Worm (Caenorhabditis elegans) whole organism, young adult: ENCODE measurements around the gene npr-32.
A peak's percentile ranks its signal among the peaks of the same experiment; 100 is the strongest.

Source experiments
- B0035.1 ChIP-seq: sonication (generic microtip); optimal IDR thresholded peaks from 2 replicates; lab custom pipeline; 2016; ENCODE audit warnings: missing genetic modification characterization, mild to moderate bottlenecking, missing compliant biosample characterization, missing genotype, missing genetic modification reagents
- F10E7.11 ChIP-seq: sonication (generic microtip); optimal IDR thresholded peaks from 2 replicates; lab custom pipeline; 2017; ENCODE audit warnings: mild to moderate bottlenecking, missing genetic modification characterization, moderate library complexity, missing compliant biosample characterization
- F22D6.2 ChIP-seq: sonication (generic microtip); optimal IDR thresholded peaks from 2 replicates; lab custom pipeline; 2016; ENCODE audit warnings: mild to moderate bottlenecking, missing genetic modification characterization, missing compliant biosample characterization
- F23B12.7 ChIP-seq: sonication (generic microtip); optimal IDR thresholded peaks from 2 replicates; lab custom pipeline; 2017; ENCODE audit warnings: missing genetic modification characterization, mild to moderate bottlenecking, missing compliant biosample characterization, antibody characterized with exemption, moderate library complexity; ENCODE audit not compliant: insufficient read depth
- F57C9.4 ChIP-seq: sonication (generic microtip); optimal IDR thresholded peaks from 2 replicates; lab custom pipeline; 2017; ENCODE audit warnings: mild to moderate bottlenecking, missing genetic modification characterization, missing compliant biosample characterization
- Y53G8AR.9 ChIP-seq: fragments of 200-800 bp; sonication (Bioruptor generic); conservative IDR thresholded peaks from 2 replicates; pipeline ENCODE4 v1.3.6; 2022; ENCODE audit warnings: missing genetic modification reagents, missing genetic modification characterization, missing compliant biosample characterization
- Y79H2A.3 ChIP-seq: fragments of 200-800 bp; sonication (Bioruptor generic); conservative IDR thresholded peaks from 2 replicates; pipeline ENCODE4 v1.3.6; 2022; ENCODE audit warnings: missing genetic modification reagents, missing genetic modification characterization, missing compliant biosample characterization
- ceh-58 ChIP-seq: fragments of 200-800 bp; sonication (Bioruptor generic); IDR thresholded peaks from 2 replicates; pipeline ENCODE4 v1.3.6; 2022; ENCODE audit warnings: missing genetic modification characterization, missing compliant biosample characterization
- dox-1 ChIP-seq: fragments of 200-800 bp; sonication (Bioruptor generic); IDR thresholded peaks from 2 replicates; pipeline ENCODE4 v1.3.6; 2022; ENCODE audit warnings: missing genetic modification reagents, missing genetic modification characterization, missing compliant biosample characterization
- efl-1 ChIP-seq: fragments of 150-350 bp; optimal IDR thresholded peaks from 2 replicates; lab custom pipeline; 2014; ENCODE audit warnings: missing biosample characterization, missing genetic modification reagents, missing genetic modification characterization
- egrh-3 ChIP-seq: fragments of 200-800 bp; sonication (Bioruptor generic); IDR thresholded peaks from 2 replicates; pipeline ENCODE4 v1.3.6; 2022; ENCODE audit warnings: missing genetic modification reagents, missing genetic modification characterization, missing compliant biosample characterization
- gei-17 ChIP-seq: fragments of 200-800 bp; sonication (Bioruptor generic); optimal IDR thresholded peaks from 2 replicates; lab custom pipeline; 2018; ENCODE audit warnings: mild to moderate bottlenecking, missing genetic modification characterization, missing compliant biosample characterization
- lin-35 ChIP-seq, 3 experiments: fragments of 150-350 bp in 2 of 3; sonication (generic microtip) in 1 of 3; optimal IDR thresholded peaks; 2 replicates each; lab custom pipeline; 2014 to 2018; ENCODE audit warnings: missing biosample characterization in 3 of 3, missing genetic modification characterization in 3 of 3, missing genetic modification reagents in 3 of 3
- lir-1 ChIP-seq: fragments of 200-800 bp; sonication (Bioruptor generic); conservative IDR thresholded peaks from 2 replicates; pipeline ENCODE4 v1.3.6; 2022; ENCODE audit warnings: missing genetic modification reagents, missing genetic modification characterization, missing compliant biosample characterization
- lsy-27 ChIP-seq: sonication (generic microtip); optimal IDR thresholded peaks from 2 replicates; lab custom pipeline; 2017; ENCODE audit warnings: missing genetic modification characterization, mild to moderate bottlenecking, missing compliant biosample characterization, antibody characterized with exemption, missing genotype, borderline replicate concordance; ENCODE audit not compliant: insufficient read depth
- madf-10 ChIP-seq: sonication (generic microtip); optimal IDR thresholded peaks from 2 replicates; lab custom pipeline; 2016; ENCODE audit warnings: mild to moderate bottlenecking, missing genetic modification characterization, missing compliant biosample characterization
- madf-8 ChIP-seq: fragments of 200-800 bp; sonication (Bioruptor generic); conservative IDR thresholded peaks from 2 replicates; pipeline ENCODE4 v1.3.6; 2022; ENCODE audit warnings: missing genetic modification reagents, missing genetic modification characterization, missing compliant biosample characterization
- nfyb-1 ChIP-seq: fragments of 200-800 bp; sonication (Bioruptor generic); IDR thresholded peaks from 2 replicates; pipeline ENCODE4 v1.3.6; 2022; ENCODE audit warnings: missing genetic modification reagents, missing genetic modification characterization, missing compliant biosample characterization
- nhr-179 ChIP-seq: sonication (generic microtip); optimal IDR thresholded peaks from 2 replicates; lab custom pipeline; 2016; ENCODE audit warnings: mild to moderate bottlenecking, missing genetic modification characterization, missing compliant biosample characterization
- nhr-80 ChIP-seq: sonication (generic microtip); optimal IDR thresholded peaks from 2 replicates; lab custom pipeline; 2016; ENCODE audit warnings: missing genetic modification characterization, missing compliant biosample characterization
- rcor-1 ChIP-seq: fragments of 200-800 bp; sonication (Bioruptor generic); IDR thresholded peaks from 2 replicates; pipeline ENCODE4 v1.3.6; 2022; ENCODE audit warnings: missing genetic modification reagents, missing genetic modification characterization, missing compliant biosample characterization
- rpc-1 ChIP-seq, 2 experiments: fragments of 150-350 bp in 1 of 2; sonication (generic microtip) in 1 of 2; optimal IDR thresholded peaks; 2 replicates each; lab custom pipeline; 2014 to 2018; ENCODE audit warnings: missing biosample characterization in 1 of 2, missing genetic modification characterization in 1 of 2, missing genetic modification reagents in 1 of 2, missing genotype in 1 of 2
- snpc-4 ChIP-seq, 5 experiments: fragments of 150-350 bp in 1 of 5; sonication (generic microtip) in 4 of 5; optimal IDR thresholded peaks; 2 replicates each; lab custom pipeline; 2014 to 2018; ENCODE audit warnings: missing genetic modification characterization in 5 of 5, missing biosample characterization in 3 of 5, antibody characterized with exemption in 2 of 5, mild to moderate bottlenecking in 2 of 5, missing compliant biosample characterization in 2 of 5, missing genotype in 2 of 5, moderate library complexity in 2 of 5, missing genetic modification reagents in 1 of 5
- sptf-2 ChIP-seq: fragments of 200-800 bp; sonication (Bioruptor generic); optimal IDR thresholded peaks from 2 replicates; lab custom pipeline; 2018; ENCODE audit warnings: mild to moderate bottlenecking, missing genetic modification characterization, missing compliant biosample characterization
- tbp1 ChIP-seq: fragments of 200-800 bp; sonication (Bioruptor generic); optimal IDR thresholded peaks from 2 replicates; lab custom pipeline; 2018; ENCODE audit warnings: mild to moderate bottlenecking, missing genetic modification characterization, missing compliant biosample characterization
- tlf-1 ChIP-seq: fragments of 200-800 bp; sonication (Bioruptor generic); optimal IDR thresholded peaks from 2 replicates; lab custom pipeline; 2018; ENCODE audit warnings: mild to moderate bottlenecking, missing genetic modification characterization, missing compliant biosample characterization
- zfh-2 ChIP-seq: fragments of 200-800 bp; sonication (Bioruptor generic); conservative IDR thresholded peaks from 2 replicates; pipeline ENCODE4 v1.3.6; 2022; ENCODE audit warnings: missing genetic modification reagents, missing genetic modification characterization, missing compliant biosample characterization
- ztf-25 ChIP-seq: fragments of 200-800 bp; sonication (Bioruptor generic); IDR thresholded peaks from 2 replicates; pipeline ENCODE4 v1.3.6; 2022; ENCODE audit warnings: missing genetic modification reagents, missing genetic modification characterization, missing compliant biosample characterization
- ztf-26 ChIP-seq: sonication (generic microtip); optimal IDR thresholded peaks from 2 replicates; lab custom pipeline; 2017; ENCODE audit warnings: missing genetic modification characterization, missing compliant biosample characterization

The npr-32 gene

ce11 chrIV:17189193-17189592, 41.7 kb downstream of the npr-32 start:
- TF ChIP-seq tlf-1 (no peak), ztf-26 (tag; lab: Kevin White, UChicago) (no peak), lin-35 (GFP tag; optimal IDR thresholded peaks at IDR 0.05; lab: Kevin White, UChicago) (no peak), rpc-1 (optimal IDR thresholded peaks at IDR 0.05; lab: Kevin White, UChicago) (peak; percentile 26), rpc-1 (tag; optimal IDR thresholded peaks at IDR 0.05; lab: Kevin White, UChicago) (peak; percentile 63), lsy-27 (no peak), tbp1 (GFP tag; lab: Kevin White, UChicago) (peak; percentile 59), sptf-2 (GFP tag; lab: Kevin White, UChicago) (no peak), snpc-4 (GFP tag; optimal IDR thresholded peaks at IDR 0.05; lab: Kevin White, UChicago) (no peak), snpc-4 (tag; optimal IDR thresholded peaks at IDR 0.05; lab: Kevin White, UChicago) (peak in 3 of 4 experiments; percentile 49 to 69 (median 67))

ce11 chrIV:17183629-17184028, 47.2 kb downstream of the npr-32 start, which contains the start of gene col-138:
col-138 (minus strand) TSS chrIV:17183729.
- TF ChIP-seq F10E7.11, result no peak

ce11 chrIV:17183032-17183608, 47.7 kb downstream of the npr-32 start:
- TF ChIP-seq Y53G8AR.9 (GFP tag; lab: Robert Waterston, UW) (no peak; the same call in 1 of the 2 replicates), ztf-25 (GFP tag; lab: Robert Waterston, UW) (no peak), tbp1 (GFP tag; lab: Kevin White, UChicago) (no peak), efl-1 (GFP tag; lab: Kevin White, UChicago) (no peak), madf-8 (GFP tag; lab: Robert Waterston, UW) (no peak), madf-10 (no peak), egrh-3 (GFP tag; lab: Robert Waterston, UW) (peak; percentile 96), zfh-2 (peak; percentile 91), ceh-58 (GFP tag; lab: Robert Waterston, UW) (no peak), nhr-179 (tag; lab: Kevin White, UChicago) (peak; percentile 39), Y79H2A.3 (no peak), tlf-1 (no peak)

ce11 chrIV:17179565-17179964, 51.3 kb downstream of the npr-32 start:
- TF ChIP-seq snpc-4 (GFP tag; optimal IDR thresholded peaks at IDR 0.05; lab: Kevin White, UChicago), result no peak
- peak in 3 of 4 experiments; percentile 12 to 59 (median 18) for TF ChIP-seq snpc-4 (tag; optimal IDR thresholded peaks at IDR 0.05; lab: Kevin White, UChicago)
- no peak for TF ChIP-seq F57C9.4 (tag; lab: Kevin White, UChicago)

ce11 chrIV:17179071-17179470, 51.8 kb downstream of the npr-32 start:
- TF ChIP-seq F23B12.7 (tag; lab: Kevin White, UChicago) (no peak), nhr-80 (tag; lab: Kevin White, UChicago) (peak; percentile 55), nfyb-1 (GFP tag; lab: Robert Waterston, UW) (no peak), efl-1 (GFP tag; lab: Kevin White, UChicago) (no peak), nhr-179 (tag; lab: Kevin White, UChicago) (no peak), B0035.1 (tag; lab: Kevin White, UChicago) (no peak), F22D6.2 (tag; lab: Kevin White, UChicago) (no peak), rcor-1 (GFP tag; lab: Robert Waterston, UW) (no peak), zfh-2 (no peak), gei-17 (GFP tag; lab: Kevin White, UChicago) (no peak), dox-1 (GFP tag; lab: Robert Waterston, UW) (peak; percentile 32; the same call in 1 of the 2 replicates), lir-1 (GFP tag; lab: Robert Waterston, UW) (no peak)
